Worm (Caenorhabditis elegans): ENCODE measurements around the gene C52E2.2.
"Not testable (repeated sequence)": the region's sequence is repeated elsewhere in the genome, so short reads cannot be mapped to it uniquely, and the experiment has no call there.

C52E2.2 gene

ce11 chrII:1851716-1852115, 887 bp upstream of the C52E2.2 start:
- TF ChIP-seq lin-39 (tag; optimal IDR thresholded peaks at IDR 0.05) (no peak), nhr-67 (tag; optimal IDR thresholded peaks at IDR 0.05) (no peak), nhr-237 (tag; optimal IDR thresholded peaks at IDR 0.05) (no peak), sea-2 (GFP tag; optimal IDR thresholded peaks at IDR 0.05) (no peak), R02D3.7 (tag; optimal IDR thresholded peaks at IDR 0.05) (no peak), nhr-76 (tag; optimal IDR thresholded peaks at IDR 0.05) (no peak), lin-15B (tag; optimal IDR thresholded peaks at IDR 0.05) (no peak), nhr-12 (tag; optimal IDR thresholded peaks at IDR 0.05) (no peak), ZK546.5 (tag; optimal IDR thresholded peaks at IDR 0.05) (no peak), pha-4 (tag; optimal IDR thresholded peaks at IDR 0.05) (peak; percentile 52), ztf-4 (tag; optimal IDR thresholded peaks at IDR 0.05) (no peak), nhr-11 (tag; optimal IDR thresholded peaks at IDR 0.05) (no peak), fos-1 (tag; optimal IDR thresholded peaks at IDR 0.05) (no peak), jun-1 (tag; optimal IDR thresholded peaks at IDR 0.05) (peak; percentile 96), snpc-4 (tag; optimal IDR thresholded peaks at IDR 0.05) (no peak), pqm-1 (tag; optimal IDR thresholded peaks at IDR 0.05) (peak; percentile 99), unc-62 (GFP tag; optimal IDR thresholded peaks at IDR 0.05) (no peak), egl-27 (tag; optimal IDR thresholded peaks at IDR 0.05) (peak; percentile 44), nfya-1 (tag; optimal IDR thresholded peaks at IDR 0.05; ENCODE audit: insufficient read depth) (no peak), aly-2 (tag; optimal IDR thresholded peaks at IDR 0.05) (no peak), elt-2 (tag; optimal IDR thresholded peaks at IDR 0.05) (peak; percentile 100), egl-5 (tag; optimal IDR thresholded peaks at IDR 0.05) (no peak), ceh-28 (tag; optimal IDR thresholded peaks at IDR 0.05) (no peak), nhr-43 (tag; optimal IDR thresholded peaks at IDR 0.05; ENCODE audit: poor library complexity, severe bottlenecking) (peak; percentile 85), daf-12 (tag; optimal IDR thresholded peaks at IDR 0.05) (no peak), unc-39 (tag; optimal IDR thresholded peaks at IDR 0.05) (no peak), ceh-82 (tag; optimal IDR thresholded peaks at IDR 0.05) (no peak)

- TF ChIP-seq snpc-4, eor-1, nhr-25 (tag; optimal IDR thresholded peaks at IDR 0.05): not testable (repeated sequence)
These were observed 1.5 kb downstream of the C52E2.2 start, which contains the start of gene fbxb-95 for ce11 chrII:1854094-1854493. fbxb-95 (plus strand) TSS chrII:1854394.

- TF ChIP-seq fkh-10 (GFP tag; optimal IDR thresholded peaks at IDR 0.05); elt-3 (tag; optimal IDR thresholded peaks at IDR 0.05); nhr-23 (tag; optimal IDR thresholded peaks at IDR 0.05): not testable (repeated sequence)
These were observed 8.7 kb downstream of the C52E2.2 start, which contains the start of gene C16C4.18 for ce11 chrII:1861285-1861793. C16C4.18 (minus strand) TSS chrII:1861335.

- TF ChIP-seq skn-1 (tag; optimal IDR thresholded peaks at IDR 0.05); sea-2 (GFP tag; optimal IDR thresholded peaks at IDR 0.05); eor-1 (tag; optimal IDR thresholded peaks at IDR 0.05): not testable (repeated sequence)
These were observed 9.7 kb downstream of the C52E2.2 start, which contains the start of gene fbxb-98 for ce11 chrII:1862334-1862733. fbxb-98 (plus strand) TSS chrII:1862634.

ce11 chrII:1864278-1864677, 11.7 kb downstream of the C52E2.2 start, which contains the start of gene C16C4.17:
C16C4.17 (plus strand) TSS chrII:1864578.
- TF ChIP-seq ceh-16 (tag; optimal IDR thresholded peaks at IDR 0.05), result no peak
- no peak for TF ChIP-seq nhr-11 (tag; optimal IDR thresholded peaks at IDR 0.05)
- TF ChIP-seq nhr-12 (tag; optimal IDR thresholded peaks at IDR 0.05), result no peak
- no peak for TF ChIP-seq lsy-12 (tag; optimal IDR thresholded peaks at IDR 0.05)
- no peak for TF ChIP-seq nhr-76 (tag; optimal IDR thresholded peaks at IDR 0.05)
- TF ChIP-seq unc-62 (GFP tag; optimal IDR thresholded peaks at IDR 0.05), result no peak
- no peak for TF ChIP-seq unc-39 (tag; optimal IDR thresholded peaks at IDR 0.05)
- no peak for TF ChIP-seq tbx-2 (tag; optimal IDR thresholded peaks at IDR 0.05)
- no peak for TF ChIP-seq fkh-2 (tag; optimal IDR thresholded peaks at IDR 0.05)
- TF ChIP-seq elt-2 (tag; optimal IDR thresholded peaks at IDR 0.05), result no peak
- no peak for TF ChIP-seq ceh-28 (tag; optimal IDR thresholded peaks at IDR 0.05)
- TF ChIP-seq nhr-237 (tag; optimal IDR thresholded peaks at IDR 0.05), result no peak
- TF ChIP-seq ztf-4 (tag; optimal IDR thresholded peaks at IDR 0.05), result no peak
- no peak for TF ChIP-seq aly-2 (tag; optimal IDR thresholded peaks at IDR 0.05)
- no peak for TF ChIP-seq mml-1 (tag; optimal IDR thresholded peaks at IDR 0.05)
- no peak for TF ChIP-seq nhr-23 (tag; optimal IDR thresholded peaks at IDR 0.05)
